Fruit fly (Drosophila melanogaster) whole organism, embryonic: ENCODE measurements around the gene Antdh.

Experiments
- Aef1 ChIP-seq: fragments of 200-800 bp; sonication (Bioruptor generic); IDR thresholded peaks from 3 replicates; pipeline ENCODE4 v1.3.6; 2022; ENCODE audit warnings: missing biosample characterization, missing genetic modification characterization
- CG10431 ChIP-seq: fragments of 200-800 bp; sonication (Bioruptor generic); optimal IDR thresholded peaks from 3 replicates; lab custom pipeline; 2018; ENCODE audit warnings: missing biosample characterization, mild to moderate bottlenecking, missing genetic modification characterization
- CG11560 ChIP-seq: fragments of 200-800 bp; sonication (Bioruptor generic); IDR thresholded peaks from 3 replicates; pipeline ENCODE4 v1.3.6; 2022; ENCODE audit warnings: missing biosample characterization, missing genetic modification characterization
- CG15601 ChIP-seq: fragments of 200-800 bp; sonication (Bioruptor generic); optimal IDR thresholded peaks from 3 replicates; lab custom pipeline; 2019; ENCODE audit warnings: missing biosample characterization, mild to moderate bottlenecking, missing genetic modification characterization, moderate library complexity
- CG1602 ChIP-seq: fragments of 200-800 bp; sonication (Bioruptor generic); optimal IDR thresholded peaks from 3 replicates; lab custom pipeline; 2016; ENCODE audit warnings: missing biosample characterization, missing genetic modification characterization
- CG18619 ChIP-seq: fragments of 200-800 bp; sonication (Bioruptor generic); optimal IDR thresholded peaks from 3 replicates; lab custom pipeline; 2017; ENCODE audit warnings: missing biosample characterization, mild to moderate bottlenecking, missing genetic modification characterization
- CG3407 ChIP-seq: fragments of 200-800 bp; sonication (Bioruptor generic); optimal IDR thresholded peaks from 2 replicates; lab custom pipeline; 2018; ENCODE audit warnings: missing biosample characterization, mild to moderate bottlenecking, missing genetic modification characterization
- CG4328 ChIP-seq: fragments of 200-800 bp; sonication (Bioruptor generic); optimal IDR thresholded peaks from 3 replicates; lab custom pipeline; 2017; ENCODE audit warnings: missing biosample characterization, missing genetic modification reagents, missing genetic modification characterization
- CG4360 ChIP-seq: fragments of 200-800 bp; sonication (Bioruptor generic); IDR thresholded peaks from 2 replicates; pipeline ENCODE4 v1.3.6; 2022; ENCODE audit warnings: missing biosample characterization, missing genetic modification characterization
- CG4707 ChIP-seq: fragments of 200-800 bp; sonication (Bioruptor generic); optimal IDR thresholded peaks from 2 replicates; lab custom pipeline; 2018; ENCODE audit warnings: missing biosample characterization, mild to moderate bottlenecking, missing genetic modification characterization, moderate library complexity
- CG6765 ChIP-seq: fragments of 200-800 bp; sonication (Bioruptor generic); optimal IDR thresholded peaks from 3 replicates; lab custom pipeline; 2017; ENCODE audit warnings: missing biosample characterization, mild to moderate bottlenecking, missing genetic modification characterization
- CG6791 ChIP-seq: fragments of 200-800 bp; sonication (Bioruptor generic); IDR thresholded peaks from 3 replicates; pipeline ENCODE4 v1.3.6; 2022; ENCODE audit warnings: missing biosample characterization, missing genetic modification characterization; ENCODE audit not compliant: partially characterized antibody
- CG7786 ChIP-seq: fragments of 200-800 bp; sonication (Bioruptor generic); optimal IDR thresholded peaks from 2 replicates; lab custom pipeline; 2016; ENCODE audit warnings: missing biosample characterization, missing genetic modification characterization
- CG8359 ChIP-seq: fragments of 200-800 bp; sonication (Bioruptor generic); optimal IDR thresholded peaks from 2 replicates; lab custom pipeline; 2017; ENCODE audit warnings: missing biosample characterization, mild to moderate bottlenecking, missing genetic modification characterization, borderline replicate concordance
- CG8478 ChIP-seq: fragments of >200 bp; optimal IDR thresholded peaks from 2 replicates; lab custom pipeline; 2018
- D ChIP-seq, 2 experiments: fragments of 200-800 bp in 1 of 2; fragments of >200 bp in 1 of 2; sonication (Bioruptor generic) in 1 of 2; optimal IDR thresholded peaks; 2 replicates in 1 of 2; 3 replicates in 1 of 2; lab custom pipeline; 2017; ENCODE audit warnings: mild to moderate bottlenecking in 1 of 2, missing biosample characterization in 1 of 2, missing genetic modification characterization in 1 of 2, missing genetic modification reagents in 1 of 2
- Deaf1 ChIP-seq: fragments of 200-800 bp; optimal IDR thresholded peaks from 3 replicates; lab custom pipeline; 2019; ENCODE audit warnings: missing biosample characterization, mild to moderate bottlenecking, missing genetic modification characterization, moderate library complexity
- Doc2 ChIP-seq: fragments of 200-800 bp; sonication (Bioruptor generic); IDR thresholded peaks from 2 replicates; pipeline ENCODE4 v1.3.6; 2022; ENCODE audit warnings: missing biosample characterization, missing genetic modification characterization
- Dp ChIP-seq: fragments of 200-800 bp; sonication (Bioruptor generic); optimal IDR thresholded peaks from 2 replicates; lab custom pipeline; 2018; ENCODE audit warnings: missing biosample characterization, mild to moderate bottlenecking, missing genetic modification characterization, moderate library complexity
- Drgx ChIP-seq: fragments of 200-800 bp; sonication (Bioruptor generic); IDR thresholded peaks from 2 replicates; pipeline ENCODE4 v1.3.6; 2022; ENCODE audit warnings: missing biosample characterization, missing genetic modification characterization
- Elba2 ChIP-seq: fragments of 200-800 bp; sonication (Bioruptor generic); optimal IDR thresholded peaks from 3 replicates; lab custom pipeline; 2016; ENCODE audit warnings: missing biosample characterization, missing genetic modification characterization
- HLH54F ChIP-seq: fragments of 200-800 bp; sonication (Bioruptor generic); optimal IDR thresholded peaks from 3 replicates; lab custom pipeline; 2016; ENCODE audit warnings: missing biosample characterization, missing genetic modification characterization
- MESR4 ChIP-seq: fragments of 200-800 bp; sonication (Bioruptor generic); optimal IDR thresholded peaks from 2 replicates; lab custom pipeline; 2018; ENCODE audit warnings: missing biosample characterization, mild to moderate bottlenecking, missing genetic modification characterization, moderate library complexity
- Med ChIP-seq: fragments of 200-800 bp; sonication (Bioruptor generic); peaks from one replicate; lab custom pipeline; 2016; ENCODE audit warnings: missing biosample characterization, missing genetic modification characterization, mild to moderate bottlenecking, inconsistent platforms, moderate library complexity
- Nf-YB ChIP-seq: fragments of 200-800 bp; sonication (Bioruptor generic); optimal IDR thresholded peaks from 3 replicates; lab custom pipeline; 2019; ENCODE audit warnings: missing biosample characterization, mild to moderate bottlenecking, missing genetic modification characterization, moderate library complexity
- Oaz ChIP-seq: fragments of 200-800 bp; sonication (Bioruptor generic); IDR thresholded peaks from 2 replicates; pipeline ENCODE4 v1.3.6; 2022; ENCODE audit warnings: missing biosample characterization, missing genetic modification characterization
- YL-1 ChIP-seq: fragments of 200-800 bp; sonication (Bioruptor generic); optimal IDR thresholded peaks from 3 replicates; lab custom pipeline; 2017; ENCODE audit warnings: missing biosample characterization, mild to moderate bottlenecking, missing genetic modification characterization
- ase ChIP-seq: fragments of 200-800 bp; sonication (Bioruptor generic); IDR thresholded peaks from 3 replicates; pipeline ENCODE4 v1.3.6; 2022; ENCODE audit warnings: missing biosample characterization, missing genetic modification characterization
- cg ChIP-seq: fragments of 200-800 bp; sonication (Bioruptor generic); optimal IDR thresholded peaks from 3 replicates; lab custom pipeline; 2019; ENCODE audit warnings: missing biosample characterization, mild to moderate bottlenecking, missing genetic modification characterization, moderate library complexity
- dimm ChIP-seq: fragments of 200-800 bp; sonication (Bioruptor generic); IDR thresholded peaks from 2 replicates; pipeline ENCODE4 v1.3.6; 2022; ENCODE audit warnings: missing biosample characterization, missing genetic modification characterization
- esg ChIP-seq: fragments of 200-800 bp; sonication (Bioruptor generic); conservative IDR thresholded peaks from 2 replicates; pipeline ENCODE4 v1.3.6; 2022; ENCODE audit warnings: missing biosample characterization, missing genetic modification characterization
- fd96Cb ChIP-seq: fragments of 200-800 bp; sonication (Bioruptor generic); optimal IDR thresholded peaks from 2 replicates; lab custom pipeline; 2018; ENCODE audit warnings: missing biosample characterization, mild to moderate bottlenecking, missing genetic modification characterization, moderate library complexity
- hbn ChIP-seq: fragments of 200-800 bp; sonication (Bioruptor generic); IDR thresholded peaks from 2 replicates; pipeline ENCODE4 v1.3.6; 2022; ENCODE audit warnings: missing biosample characterization, missing genetic modification characterization; ENCODE audit not compliant: partially characterized antibody
- hth ChIP-seq: fragments of >200 bp; optimal IDR thresholded peaks from 2 replicates; lab custom pipeline; 2017; ENCODE audit warnings: inconsistent platforms
- insv ChIP-seq, 2 experiments: fragments of 200-800 bp; sonication (Bioruptor generic); optimal IDR thresholded peaks; 3 replicates each; lab custom pipeline; 2016 to 2018; ENCODE audit warnings: missing biosample characterization in 2 of 2, missing genetic modification characterization in 2 of 2
- jing ChIP-seq: fragments of 200-800 bp; sonication (Bioruptor generic); optimal IDR thresholded peaks from 2 replicates; lab custom pipeline; 2018; ENCODE audit warnings: missing biosample characterization, mild to moderate bottlenecking, missing genetic modification characterization
- kah ChIP-seq: fragments of 200-800 bp; sonication (Bioruptor generic); optimal IDR thresholded peaks from 2 replicates; lab custom pipeline; 2018; ENCODE audit warnings: missing biosample characterization, mild to moderate bottlenecking, missing genetic modification characterization
- ken ChIP-seq: fragments of 200-800 bp; sonication (Bioruptor generic); IDR thresholded peaks from 3 replicates; pipeline ENCODE4 v1.3.6; 2022; ENCODE audit warnings: missing biosample characterization, missing genetic modification characterization
- mld ChIP-seq: fragments of 200-800 bp; sonication (Bioruptor generic); IDR thresholded peaks from 3 replicates; pipeline ENCODE4 v1.3.6; 2022; ENCODE audit warnings: missing biosample characterization, missing genetic modification characterization; ENCODE audit not compliant: partially characterized antibody
- nau ChIP-seq: fragments of 200-800 bp; sonication (Bioruptor generic); optimal IDR thresholded peaks from 3 replicates; lab custom pipeline; 2017; ENCODE audit warnings: missing biosample characterization, mild to moderate bottlenecking, missing genetic modification characterization, missing genetic modification reagents
- nerfin-2 ChIP-seq: fragments of 200-800 bp; sonication (Bioruptor generic); IDR thresholded peaks from 2 replicates; pipeline ENCODE4 v1.3.6; 2022; ENCODE audit warnings: missing biosample characterization, missing genetic modification characterization; ENCODE audit not compliant: partially characterized antibody
- psq ChIP-seq: fragments of 200-800 bp; sonication (Bioruptor generic); optimal IDR thresholded peaks from 2 replicates; lab custom pipeline; 2017; ENCODE audit warnings: missing biosample characterization, missing genetic modification characterization
- row ChIP-seq: fragments of 200-800 bp; sonication (Bioruptor generic); IDR thresholded peaks from 3 replicates; pipeline ENCODE4 v1.3.6; 2022; ENCODE audit warnings: missing biosample characterization, missing genetic modification characterization
- sqz ChIP-seq: fragments of 200-800 bp; sonication (Bioruptor generic); optimal IDR thresholded peaks from 3 replicates; lab custom pipeline; 2018; ENCODE audit warnings: missing biosample characterization, mild to moderate bottlenecking, missing genetic modification characterization
- ssp ChIP-seq: fragments of 200-800 bp; sonication (Bioruptor generic); IDR thresholded peaks from 2 replicates; pipeline ENCODE4 v1.3.6; 2022; ENCODE audit warnings: missing biosample characterization, missing genetic modification characterization
- tll ChIP-seq, 2 experiments: fragments of 200-800 bp in 1 of 2; fragments of >200 bp in 1 of 2; sonication (Bioruptor generic) in 1 of 2; optimal IDR thresholded peaks; 2 replicates each; lab custom pipeline; 2017 to 2019; ENCODE audit warnings: missing biosample characterization in 2 of 2, missing genetic modification characterization in 2 of 2, mild to moderate bottlenecking in 1 of 2, moderate library complexity in 1 of 2
- vnd ChIP-seq: fragments of 200-800 bp; sonication (Bioruptor generic); IDR thresholded peaks from 3 replicates; pipeline ENCODE4 v1.3.6; 2022; ENCODE audit warnings: missing biosample characterization, missing genetic modification characterization; ENCODE audit not compliant: partially characterized antibody
- vvl ChIP-seq: fragments of 200-800 bp; sonication (Bioruptor generic); IDR thresholded peaks from 2 replicates; pipeline ENCODE4 v1.3.6; 2022; ENCODE audit warnings: missing biosample characterization, missing genetic modification characterization
- yki ChIP-seq: fragments of >200 bp; optimal IDR thresholded peaks from 3 replicates; lab custom pipeline; 2018

Gene Antdh

dm6 chrX:11154511-11155197 is 14.2 kb downstream of the Antdh start:
- TF ChIP-seq Deaf1 (tag; lab: Kevin White, UChicago), result no peak
- no peak for TF ChIP-seq CG15601 (tag; lab: Kevin White, UChicago)
- TF ChIP-seq CG1602 (GFP tag; lab: Kevin White, UChicago), result no peak
- no peak for TF ChIP-seq CG11560 (tag; lab: Robert Waterston, UW)
- TF ChIP-seq MESR4 (GFP tag; lab: Kevin White, UChicago), result peak; percentile 55
- no peak for TF ChIP-seq CG10431 (GFP tag; lab: Kevin White, UChicago)
- no peak for TF ChIP-seq CG18619 (GFP tag; lab: Kevin White, UChicago)
- peak; percentile 93 to 97 for TF ChIP-seq insv (GFP tag; optimal IDR thresholded peaks at IDR 0.05; lab: Kevin White, UChicago)
- no peak for TF ChIP-seq esg (GFP tag; lab: Robert Waterston, UW)
- TF ChIP-seq psq (GFP tag; lab: Kevin White, UChicago), result peak; percentile 86
- TF ChIP-seq CG4328, result no peak
- TF ChIP-seq CG8359 (GFP tag; lab: Kevin White, UChicago), result no peak
- no peak for TF ChIP-seq hbn (GFP tag; lab: Robert Waterston, UW)
- TF ChIP-seq CG4707 (GFP tag; lab: Kevin White, UChicago), result peak; percentile 88
- TF ChIP-seq ssp (GFP tag; lab: Robert Waterston, UW), result no peak
- TF ChIP-seq CG4360 (GFP tag; lab: Robert Waterston, UW), result peak; percentile 91
- peak; percentile 27 for TF ChIP-seq nau
- peak; percentile 43 for TF ChIP-seq yki (lab: Kevin White, UChicago)
- peak; percentile 31; the same call in 1 of the 3 replicates for TF ChIP-seq CG6791 (GFP tag; lab: Robert Waterston, UW)
- no peak for TF ChIP-seq jing (GFP tag; lab: Kevin White, UChicago)
- peak; percentile 14 for TF ChIP-seq D (optimal IDR thresholded peaks at IDR 0.05; lab: Kevin White, UChicago)
- TF ChIP-seq D (GFP tag; optimal IDR thresholded peaks at IDR 0.05; lab: Kevin White, UChicago), result no peak
- TF ChIP-seq CG3407 (GFP tag; lab: Kevin White, UChicago), result no peak
- peak in 1 of 2 experiments; percentile 71 for TF ChIP-seq tll (GFP tag; optimal IDR thresholded peaks at IDR 0.05; lab: Kevin White, UChicago)
- peak; percentile 67 for TF ChIP-seq Nf-YB (GFP tag; lab: Kevin White, UChicago)
- peak; percentile 87 for TF ChIP-seq CG8478 (lab: Kevin White, UChicago)
- no peak for TF ChIP-seq ase (GFP tag; lab: Robert Waterston, UW)
- no peak; the same call in 1 of the 2 replicates for TF ChIP-seq vvl (GFP tag; lab: Robert Waterston, UW)
- TF ChIP-seq Oaz (GFP tag; lab: Robert Waterston, UW), result no peak
- no peak for TF ChIP-seq Doc2 (GFP tag; lab: Robert Waterston, UW)
- TF ChIP-seq YL-1 (GFP tag; lab: Kevin White, UChicago), result peak; percentile 40
- TF ChIP-seq sqz (GFP tag; lab: Kevin White, UChicago), result peak; percentile 43
- TF ChIP-seq Drgx, result peak; percentile 16; the same call in 1 of the 2 replicates
- TF ChIP-seq Med (GFP tag; lab: Kevin White, UChicago), result peak; percentile 59
- no peak for TF ChIP-seq CG6765 (GFP tag; lab: Kevin White, UChicago)
- peak; percentile 98 for TF ChIP-seq Elba2
- TF ChIP-seq mld (GFP tag; lab: Robert Waterston, UW), result no peak
- no peak for TF ChIP-seq CG7786 (GFP tag; lab: Kevin White, UChicago)
- 0 out of 3 replicates have a peak, but pooled peaks have one; percentile 39 for TF ChIP-seq Aef1 (GFP tag; lab: Robert Waterston, UW)
- TF ChIP-seq Dp, result no peak
- TF ChIP-seq hth (lab: Kevin White, UChicago), result no peak
- TF ChIP-seq nerfin-2 (GFP tag; lab: Robert Waterston, UW), result no peak
- no peak for TF ChIP-seq dimm (GFP tag; lab: Robert Waterston, UW)
- TF ChIP-seq kah (GFP tag; lab: Kevin White, UChicago), result peak; percentile 9
- no peak for TF ChIP-seq vnd (GFP tag; lab: Robert Waterston, UW)
- no peak for TF ChIP-seq fd96Cb (tag; lab: Kevin White, UChicago)
- TF ChIP-seq ken (GFP tag; lab: Robert Waterston, UW), result no peak
- TF ChIP-seq cg (GFP tag; lab: Kevin White, UChicago), result peak; percentile 25
- no peak for TF ChIP-seq HLH54F (GFP tag; lab: Kevin White, UChicago)
- no peak for TF ChIP-seq row (GFP tag; lab: Robert Waterston, UW)
